Worm (Caenorhabditis elegans) whole organism, midembryonic: Measurements from ENCODE around the gene F46C5.10.

Experiments used
- T22C8.4 ChIP-seq: fragments of 200-800 bp; sonication (Bioruptor generic); IDR thresholded peaks from 2 replicates; pipeline ENCODE4 v1.3.6; 2022; ENCODE audit warnings: missing genetic modification characterization, missing compliant biosample characterization
- cog-1 ChIP-seq: sonication (generic microtip); optimal IDR thresholded peaks from 2 replicates; lab custom pipeline; 2016; ENCODE audit warnings: missing genetic modification characterization, missing compliant biosample characterization
- flt-1 ChIP-seq: fragments of 200-800 bp; sonication (Bioruptor generic); IDR thresholded peaks from 2 replicates; pipeline ENCODE4 v1.3.6; 2022; ENCODE audit warnings: missing genetic modification characterization, missing compliant biosample characterization
- klf-2 ChIP-seq: fragments of 200-800 bp; sonication (Bioruptor generic); conservative IDR thresholded peaks from 2 replicates; pipeline ENCODE4 v1.3.6; 2022; ENCODE audit warnings: missing genetic modification reagents, missing genetic modification characterization, missing compliant biosample characterization
- med-1 ChIP-seq: sonication (generic microtip); optimal IDR thresholded peaks from 2 replicates; lab custom pipeline; 2017; ENCODE audit warnings: missing genetic modification characterization, mild to moderate bottlenecking, missing compliant biosample characterization, antibody characterized with exemption, missing genetic modification reagents; ENCODE audit not compliant: insufficient read depth
- ref-1 ChIP-seq: fragments of 200-800 bp; sonication (Bioruptor generic); conservative IDR thresholded peaks from 2 replicates; pipeline ENCODE4 v1.3.6; 2022; ENCODE audit warnings: missing genetic modification reagents, missing genetic modification characterization, missing compliant biosample characterization
- tab-1 ChIP-seq: fragments of 200-800 bp; sonication (Bioruptor generic); IDR thresholded peaks from 2 replicates; pipeline ENCODE4 v1.3.6; 2022; ENCODE audit warnings: missing genetic modification characterization, missing compliant biosample characterization
- ztf-23 ChIP-seq: fragments of 200-800 bp; sonication (Bioruptor generic); IDR thresholded peaks from 2 replicates; pipeline ENCODE4 v1.3.6; 2022; ENCODE audit warnings: missing genetic modification reagents, missing genetic modification characterization, missing compliant biosample characterization
- ztf-29 ChIP-seq: fragments of 200-800 bp; sonication (Bioruptor generic); IDR thresholded peaks from 2 replicates; pipeline ENCODE4 v1.3.6; 2022; ENCODE audit warnings: missing genetic modification reagents, missing genetic modification characterization, missing compliant biosample characterization

- no peak for TF ChIP-seq flt-1 (GFP tag; lab: Robert Waterston, UW)
- TF ChIP-seq med-1 (GFP tag; lab: Kevin White, UChicago), result no peak
- no peak for TF ChIP-seq ztf-29 (GFP tag; lab: Robert Waterston, UW)
- TF ChIP-seq T22C8.4, result no peak
- no peak for TF ChIP-seq ztf-23
- no peak for TF ChIP-seq tab-1 (GFP tag; lab: Robert Waterston, UW)
- no peak for TF ChIP-seq klf-2
- TF ChIP-seq cog-1 (tag; lab: Kevin White, UChicago), result no peak
- no peak for TF ChIP-seq ref-1 (GFP tag; lab: Robert Waterston, UW)
Observed at ce11 chrII:8845298-8845697, 26.5 kb upstream of the F46C5.10 start, which contains the start of gene agxt-1.
